Fruit fly (Drosophila melanogaster): ENCODE results near the gene Ras64B.

The Ras64B gene

DNA sequence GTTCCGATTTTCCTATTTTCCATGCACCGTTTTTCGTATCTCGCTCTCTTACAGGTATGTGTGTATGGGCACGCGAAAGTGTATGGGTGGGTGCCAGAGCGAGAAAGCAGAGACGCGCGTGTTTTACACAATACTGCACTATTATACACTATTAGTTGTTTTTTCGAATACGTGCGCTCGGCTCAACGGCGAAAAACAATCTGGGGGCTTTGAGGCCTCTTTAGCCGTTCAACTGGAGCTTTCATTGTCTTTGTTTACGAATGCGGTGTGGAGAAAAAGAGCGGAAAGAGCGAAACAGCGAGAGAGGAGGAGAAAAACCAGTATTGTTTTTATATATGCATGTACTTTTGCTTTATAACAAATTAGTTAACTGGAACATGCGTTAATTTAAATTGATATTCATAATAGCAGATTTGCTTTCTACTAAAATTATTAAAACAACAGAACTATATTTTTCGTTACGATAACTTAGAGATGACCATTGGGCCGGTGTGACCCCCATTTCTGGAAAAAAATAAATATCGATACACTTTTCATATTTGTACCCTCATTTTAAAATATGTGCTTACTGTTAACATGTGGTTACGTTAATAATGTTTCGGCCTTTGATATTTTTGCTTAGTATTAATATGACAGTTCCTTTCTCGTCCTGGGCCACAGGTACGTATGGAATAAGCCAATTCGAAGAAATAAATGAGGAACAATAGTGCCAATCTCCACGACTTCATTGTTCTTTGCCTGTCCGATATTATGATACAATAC, 36.2 kb upstream of the Ras64B start, which contains the start of gene CG14995 (continued):
- TF ChIP-seq bab2 (GFP tag; optimal IDR thresholded peaks at IDR 0.05) (no peak), Atf-2 (GFP tag; optimal IDR thresholded peaks at IDR 0.05) (no peak), CG12659 (GFP tag; optimal IDR thresholded peaks at IDR 0.05) (peak; percentile 11), CG15269 (tag; optimal IDR thresholded peaks at IDR 0.05) (no peak), CG11723 (GFP tag; optimal IDR thresholded peaks at IDR 0.05) (no peak), CG13624 (GFP tag; optimal IDR thresholded peaks at IDR 0.05) (no peak), CG9727 (GFP tag; optimal IDR thresholded peaks at IDR 0.05) (no peak), Mad (GFP tag; optimal IDR thresholded peaks at IDR 0.05) (no peak), Hr78 (GFP tag; optimal IDR thresholded peaks at IDR 0.05) (no peak), CG2678 (tag; optimal IDR thresholded peaks at IDR 0.05) (peak; percentile 33), hb (GFP tag; IDR thresholded peaks at IDR 0.05; ENCODE audit: partially characterized antibody) (peak; percentile 25; the same call in 2 of the 3 replicates), CG3163 (GFP tag; optimal IDR thresholded peaks at IDR 0.05) (peak; percentile 31), ind (GFP tag; optimal IDR thresholded peaks at IDR 0.05) (no peak), CG2202 (tag; optimal IDR thresholded peaks at IDR 0.05) (no peak), Spps (tag; optimal IDR thresholded peaks at IDR 0.05) (no peak), PHDP (tag; optimal IDR thresholded peaks at IDR 0.05) (peak; percentile 50), Ssrp (tag; optimal IDR thresholded peaks at IDR 0.05) (no peak), CG33213 (GFP tag; optimal IDR thresholded peaks at IDR 0.05) (no peak), CG17612 (GFP tag; IDR thresholded peaks at IDR 0.05) (no peak), CG30431 (GFP tag; optimal IDR thresholded peaks at IDR 0.05) (no peak), zen (tag; optimal IDR thresholded peaks at IDR 0.05) (peak; percentile 1), CG3847 (GFP tag; IDR thresholded peaks at IDR 0.05) (no peak), ase (GFP tag; IDR thresholded peaks at IDR 0.05) (no peak), CG31441 (GFP tag; IDR thresholded peaks at IDR 0.05) (no peak), CG7928 (GFP tag; optimal IDR thresholded peaks at IDR 0.05) (no peak), pzg (GFP tag; optimal IDR thresholded peaks at IDR 0.05) (peak; percentile 61), CG8765 (GFP tag; IDR thresholded peaks at IDR 0.05) (no peak), CG15073 (GFP tag; optimal IDR thresholded peaks at IDR 0.05) (no peak), Mrtf (GFP tag; IDR thresholded peaks at IDR 0.05) (no peak), ash1 (GFP tag; optimal IDR thresholded peaks at IDR 0.05) (no peak), CG42726 (GFP tag; IDR thresholded peaks at IDR 0.05; ENCODE audit: partially characterized antibody) (0 out of 2 replicates have a peak, but pooled peaks have one; percentile 49), CG18476 (GFP tag; optimal IDR thresholded peaks at IDR 0.05) (no peak), z (GFP tag; IDR thresholded peaks at IDR 0.05) (no peak), CG2889 (GFP tag; IDR thresholded peaks at IDR 0.05) (no peak), CG17568 (GFP tag; optimal IDR thresholded peaks at IDR 0.05) (peak; percentile 37), esg (GFP tag; conservative IDR thresholded peaks at IDR 0.05) (no peak), CG43689 (GFP tag; IDR thresholded peaks at IDR 0.05) (no peak), Ada2b (GFP tag; IDR thresholded peaks at IDR 0.05) (no peak), CG7357 (GFP tag; IDR thresholded peaks at IDR 0.05) (no peak), run (tag; optimal IDR thresholded peaks at IDR 0.05) (no peak), CG1832 (GFP tag; optimal IDR thresholded peaks at IDR 0.05) (no peak), CTCF (GFP tag; optimal IDR thresholded peaks at IDR 0.05) (no peak), unc-4 (GFP tag; IDR thresholded peaks at IDR 0.05; ENCODE audit: partially characterized antibody) (peak; percentile 72), Ets65A (GFP tag) (no peak), YL-1 (GFP tag; optimal IDR thresholded peaks at IDR 0.05) (no peak), pros (GFP tag; optimal IDR thresholded peaks at IDR 0.05) (no peak), CG17829 (tag; optimal IDR thresholded peaks at IDR 0.05) (peak; percentile 13), crp (GFP tag; optimal IDR thresholded peaks at IDR 0.05) (no peak), peb (GFP tag; IDR thresholded peaks at IDR 0.05) (no peak), CG32772 (GFP tag; IDR thresholded peaks at IDR 0.05) (no peak)

All from whole organism, embryonic.